Fruit fly (Drosophila melanogaster) whole organism, adult: ENCODE results near the gene aralar1.

ENCODE experiments used
- CG12768 ChIP-seq: fragments of 200-800 bp; sonication (Bioruptor generic); optimal IDR thresholded peaks from 2 replicates; lab custom pipeline; 2017; ENCODE audit warnings: missing biosample characterization, missing genetic modification characterization, mild to moderate bottlenecking, moderate library complexity, missing genetic modification reagents
- CG14711 ChIP-seq: fragments of 200-800 bp; sonication (Bioruptor generic); optimal IDR thresholded peaks from 2 replicates; lab custom pipeline; 2018; ENCODE audit warnings: missing biosample characterization, mild to moderate bottlenecking, missing genetic modification characterization, moderate library complexity
- CG1620 ChIP-seq: fragments of 200-800 bp; sonication (Bioruptor generic); optimal IDR thresholded peaks from 2 replicates; lab custom pipeline; 2016; ENCODE audit warnings: missing biosample characterization, missing genetic modification characterization
- CG5204 ChIP-seq: fragments of 200-800 bp; sonication (Bioruptor generic); optimal IDR thresholded peaks from 2 replicates; lab custom pipeline; 2016; ENCODE audit warnings: missing biosample characterization, missing genetic modification characterization
- CG7101 ChIP-seq: fragments of 200-800 bp; sonication (Bioruptor generic); optimal IDR thresholded peaks from 2 replicates; lab custom pipeline; 2018; ENCODE audit warnings: missing biosample characterization, mild to moderate bottlenecking, missing genetic modification characterization, moderate library complexity
- Crg-1 ChIP-seq: fragments of 200-800 bp; sonication (Bioruptor generic); optimal IDR thresholded peaks from 2 replicates; lab custom pipeline; 2016; ENCODE audit warnings: missing biosample characterization, missing genetic modification characterization
- Hr96 ChIP-seq: fragments of 200-800 bp; sonication (Bioruptor generic); optimal IDR thresholded peaks from 2 replicates; lab custom pipeline; 2016; ENCODE audit warnings: missing biosample characterization, missing genetic modification characterization
- Mnt ChIP-seq: fragments of 200-800 bp; sonication (Bioruptor generic); optimal IDR thresholded peaks from 2 replicates; lab custom pipeline; 2016; ENCODE audit warnings: missing biosample characterization, mild to moderate bottlenecking, missing genetic modification characterization
- cnc ChIP-seq, 2 experiments: fragments of >200 bp; optimal IDR thresholded peaks; 2 replicates each; lab custom pipeline; 2017
- kay ChIP-seq: fragments of 200-800 bp; sonication (Bioruptor generic); peaks from one replicate; lab custom pipeline; 2016; ENCODE audit warnings: missing biosample characterization, missing genetic modification characterization, borderline replicate concordance
- ovo ChIP-seq: fragments of 200-800 bp; sonication (Bioruptor generic); optimal IDR thresholded peaks from 2 replicates; lab custom pipeline; 2016; ENCODE audit warnings: missing biosample characterization, missing genetic modification characterization
- pad ChIP-seq: fragments of 200-800 bp; sonication (Bioruptor generic); optimal IDR thresholded peaks from 3 replicates; lab custom pipeline; 2017; ENCODE audit warnings: missing biosample characterization, missing genetic modification characterization, mild to moderate bottlenecking, moderate library complexity, missing genetic modification reagents

DNA sequence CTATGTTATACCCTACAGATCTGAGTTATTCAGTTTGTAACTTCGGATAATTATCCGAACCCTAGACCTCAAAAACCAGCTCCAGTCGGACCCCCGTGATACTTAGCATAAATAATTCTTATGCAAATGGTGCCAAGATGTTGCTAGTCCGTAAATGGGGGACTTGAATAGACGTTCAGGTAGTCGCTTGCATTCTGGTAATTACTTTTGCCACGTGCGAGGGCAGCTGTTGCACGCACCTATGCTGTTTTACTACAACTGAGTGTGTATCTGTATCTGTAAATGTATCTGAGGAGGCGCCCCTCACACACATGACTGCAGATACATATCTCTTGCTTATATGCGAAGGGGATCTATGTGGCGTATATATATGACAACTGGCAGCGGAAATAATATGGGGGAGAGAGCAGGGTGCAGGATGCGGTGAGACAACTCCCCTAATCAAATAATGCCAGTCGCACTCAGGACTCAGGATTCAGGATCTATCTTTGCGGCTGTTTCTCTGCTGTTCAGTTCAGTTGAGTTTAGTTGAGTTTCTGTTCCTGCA lies 19.1 kb upstream of the aralar1 start:
- TF ChIP-seq cnc (optimal IDR thresholded peaks at IDR 0.05; lab: Kevin White, UChicago) (no peak), CG5204 (GFP tag; lab: Kevin White, UChicago) (no peak), kay (GFP tag; lab: Kevin White, UChicago) (no peak), CG12768 (GFP tag; lab: Kevin White, UChicago) (no peak), Mnt (no peak), ovo (GFP tag; lab: Kevin White, UChicago) (no peak), CG1620 (no peak), pad (GFP tag; lab: Kevin White, UChicago) (no peak), Crg-1 (no peak), CG7101 (no peak), Hr96 (GFP tag; lab: Kevin White, UChicago) (no peak), CG14711 (no peak)
